Worm (Caenorhabditis elegans): ENCODE data around the gene ZK938.11.

ce11 chrII:9797664-9798063 is 42.5 kb downstream of the ZK938.11 start, which contains the start of gene cyp-13A4:
- no peak for TF ChIP-seq pag-3 (tag; optimal IDR thresholded peaks at IDR 0.05; ENCODE audit: borderline replicate concordance)
- no peak for TF ChIP-seq lim-6 (tag; optimal IDR thresholded peaks at IDR 0.05)
- no peak for TF ChIP-seq ama-1 (optimal IDR thresholded peaks at IDR 0.05)
- no peak for TF ChIP-seq sox-4 (tag; optimal IDR thresholded peaks at IDR 0.05)
- TF ChIP-seq C08G9.2 (tag; optimal IDR thresholded peaks at IDR 0.05) = no peak

Data from whole organism, late embryonic.